Worm (Caenorhabditis elegans) whole organism, mixed stage, embryonic: Measurements from ENCODE around the gene C15H7.4.
A peak's percentile ranks its signal among the peaks of the same experiment; 100 is the strongest.
"Not testable (repeated sequence)": the region's sequence is repeated elsewhere in the genome, so short reads cannot be mapped to it uniquely, and the experiment has no call there.

Experiments used
- M03D4.4 ChIP-seq: sonication (generic microtip); optimal IDR thresholded peaks from 2 replicates; lab custom pipeline; 2017; ENCODE audit warnings: mild to moderate bottlenecking, missing genetic modification characterization, missing compliant biosample characterization
- bed-3 ChIP-seq: fragments of 200-800 bp; sonication (Bioruptor generic); optimal IDR thresholded peaks from 3 replicates; lab custom pipeline; 2018; ENCODE audit warnings: mild to moderate bottlenecking, missing genetic modification characterization, moderate library complexity, missing compliant biosample characterization
- ceh-39 ChIP-seq: fragments of 150-350 bp; optimal IDR thresholded peaks from 2 replicates; lab custom pipeline; 2014; ENCODE audit warnings: missing biosample characterization, missing genetic modification characterization
- ceh-83 ChIP-seq: fragments of 200-800 bp; sonication (Bioruptor generic); optimal IDR thresholded peaks from 2 replicates; lab custom pipeline; 2018; ENCODE audit warnings: mild to moderate bottlenecking, missing genetic modification characterization, missing compliant biosample characterization
- ces-1 ChIP-seq: fragments of 150-350 bp; optimal IDR thresholded peaks from 2 replicates; lab custom pipeline; 2014; ENCODE audit warnings: missing biosample characterization, missing genetic modification reagents, missing genetic modification characterization
- cnd-1 ChIP-seq: fragments of 200-800 bp; sonication (Bioruptor generic); optimal IDR thresholded peaks from 2 replicates; lab custom pipeline; 2018; ENCODE audit warnings: mild to moderate bottlenecking, missing genetic modification characterization, missing compliant biosample characterization
- drap-1 ChIP-seq: fragments of 200-800 bp; sonication (Bioruptor generic); optimal IDR thresholded peaks from 3 replicates; lab custom pipeline; 2018; ENCODE audit warnings: mild to moderate bottlenecking, missing genetic modification characterization, missing compliant biosample characterization
- elt-1 ChIP-seq: sonication (generic microtip); optimal IDR thresholded peaks from 2 replicates; lab custom pipeline; 2017; ENCODE audit warnings: missing genetic modification characterization, mild to moderate bottlenecking, missing compliant biosample characterization, antibody characterized with exemption, moderate library complexity, borderline replicate concordance; ENCODE audit not compliant: insufficient read depth
- elt-3 ChIP-seq: fragments of 150-350 bp; optimal IDR thresholded peaks from 2 replicates; lab custom pipeline; 2014; ENCODE audit warnings: missing biosample characterization, missing genetic modification characterization
- flh-1 ChIP-seq: fragments of 200-800 bp; sonication (Bioruptor generic); optimal IDR thresholded peaks from 2 replicates; lab custom pipeline; 2018; ENCODE audit warnings: mild to moderate bottlenecking, missing genetic modification characterization, moderate library complexity, missing compliant biosample characterization
- ham-2 ChIP-seq: fragments of 200-800 bp; sonication (Bioruptor generic); optimal IDR thresholded peaks from 2 replicates; lab custom pipeline; 2018; ENCODE audit warnings: mild to moderate bottlenecking, missing genetic modification characterization, missing compliant biosample characterization
- hlh-1 ChIP-seq: fragments of 150-350 bp; optimal IDR thresholded peaks from 2 replicates; lab custom pipeline; 2014; ENCODE audit warnings: missing biosample characterization, missing genetic modification reagents, missing genetic modification characterization
- lin-32 ChIP-seq: fragments of 200-800 bp; sonication (Bioruptor generic); optimal IDR thresholded peaks from 2 replicates; lab custom pipeline; 2018; ENCODE audit warnings: mild to moderate bottlenecking, missing genetic modification characterization, missing compliant biosample characterization
- lsy-2 ChIP-seq: fragments of 150-350 bp; optimal IDR thresholded peaks from 2 replicates; lab custom pipeline; 2014; ENCODE audit warnings: missing biosample characterization, missing genetic modification characterization
- mep-1 ChIP-seq: fragments of 150-350 bp; optimal IDR thresholded peaks from 2 replicates; lab custom pipeline; 2017; ENCODE audit warnings: missing biosample characterization, missing genetic modification reagents, missing genetic modification characterization, inconsistent platforms
- mls-2 ChIP-seq: sonication (generic microtip); optimal IDR thresholded peaks from 2 replicates; lab custom pipeline; 2016; ENCODE audit warnings: mild to moderate bottlenecking, missing genetic modification characterization, moderate library complexity, missing compliant biosample characterization
- nhr-12 ChIP-seq: fragments of 150-350 bp; optimal IDR thresholded peaks from 2 replicates; lab custom pipeline; 2014; ENCODE audit warnings: missing biosample characterization, missing genetic modification characterization
- nhr-2 ChIP-seq: fragments of 150-350 bp; optimal IDR thresholded peaks from 2 replicates; lab custom pipeline; 2014; ENCODE audit warnings: missing biosample characterization, missing genetic modification characterization
- nhr-237 ChIP-seq: fragments of 150-350 bp; optimal IDR thresholded peaks from 2 replicates; lab custom pipeline; 2014; ENCODE audit warnings: missing biosample characterization, missing genetic modification characterization
- nhr-28 ChIP-seq: fragments of 150-350 bp; optimal IDR thresholded peaks from 2 replicates; lab custom pipeline; 2014; ENCODE audit warnings: missing biosample characterization, missing genetic modification characterization
- nhr-76 ChIP-seq: sonication (generic microtip); optimal IDR thresholded peaks from 2 replicates; lab custom pipeline; 2017; ENCODE audit warnings: missing biosample characterization, missing genetic modification characterization
- sem-2 ChIP-seq: fragments of 200-800 bp; sonication (Bioruptor generic); optimal IDR thresholded peaks from 2 replicates; lab custom pipeline; 2018; ENCODE audit warnings: mild to moderate bottlenecking, missing genetic modification characterization, missing compliant biosample characterization
- sptf-1 ChIP-seq: sonication (generic microtip); optimal IDR thresholded peaks from 2 replicates; lab custom pipeline; 2017; ENCODE audit warnings: mild to moderate bottlenecking, missing genetic modification characterization, moderate library complexity, missing compliant biosample characterization
- tbx-8 ChIP-seq: fragments of 200-800 bp; sonication (Bioruptor generic); optimal IDR thresholded peaks from 2 replicates; lab custom pipeline; 2018; ENCODE audit warnings: mild to moderate bottlenecking, missing genetic modification characterization, moderate library complexity, missing compliant biosample characterization
- unc-120 ChIP-seq: sonication (generic microtip); optimal IDR thresholded peaks from 2 replicates; lab custom pipeline; 2017; ENCODE audit warnings: missing genetic modification characterization, missing compliant biosample characterization; ENCODE audit not compliant: poor library complexity, severe bottlenecking
- unc-39 ChIP-seq: fragments of 150-350 bp; optimal IDR thresholded peaks from 2 replicates; lab custom pipeline; 2014; ENCODE audit warnings: missing biosample characterization, missing genetic modification characterization
- unc-62 ChIP-seq: fragments of 150-350 bp; optimal IDR thresholded peaks from 2 replicates; lab custom pipeline; 2014; ENCODE audit warnings: missing biosample characterization, missing genetic modification reagents, missing genetic modification characterization
- zip-8 ChIP-seq: fragments of 150-350 bp; optimal IDR thresholded peaks from 2 replicates; lab custom pipeline; 2014; ENCODE audit warnings: missing biosample characterization, missing genetic modification characterization
- ztf-11 ChIP-seq: fragments of 150-350 bp; optimal IDR thresholded peaks from 2 replicates; lab custom pipeline; 2014; ENCODE audit warnings: missing biosample characterization, missing genetic modification characterization

The C15H7.4 gene

ce11 chrIII:9690044-9690443 lies 34.3 kb upstream of the C15H7.4 start, which contains the start of gene best-5:
Gene best-5, minus strand, starts transcription at chrIII:9690253.
- TF ChIP-seq M03D4.4 (tag; lab: Kevin White, UChicago) (no peak), nhr-76 (tag; lab: Kevin White, UChicago) (no peak), drap-1 (GFP tag; lab: Kevin White, UChicago) (no peak), flh-1 (GFP tag; lab: Kevin White, UChicago) (no peak), lin-32 (GFP tag; lab: Kevin White, UChicago) (no peak), nhr-12 (no peak), ceh-39 (tag; lab: Kevin White, UChicago) (no peak), tbx-8 (no peak), ztf-11 (tag; lab: Kevin White, UChicago) (no peak), ces-1 (GFP tag; lab: Kevin White, UChicago) (no peak), unc-120 (tag; lab: Kevin White, UChicago) (no peak), sem-2 (GFP tag; lab: Kevin White, UChicago) (no peak), mls-2 (tag; lab: Kevin White, UChicago) (no peak), mep-1 (no peak), unc-62 (GFP tag; lab: Kevin White, UChicago) (no peak), nhr-237 (tag; lab: Kevin White, UChicago) (no peak), bed-3 (no peak)

DNA sequence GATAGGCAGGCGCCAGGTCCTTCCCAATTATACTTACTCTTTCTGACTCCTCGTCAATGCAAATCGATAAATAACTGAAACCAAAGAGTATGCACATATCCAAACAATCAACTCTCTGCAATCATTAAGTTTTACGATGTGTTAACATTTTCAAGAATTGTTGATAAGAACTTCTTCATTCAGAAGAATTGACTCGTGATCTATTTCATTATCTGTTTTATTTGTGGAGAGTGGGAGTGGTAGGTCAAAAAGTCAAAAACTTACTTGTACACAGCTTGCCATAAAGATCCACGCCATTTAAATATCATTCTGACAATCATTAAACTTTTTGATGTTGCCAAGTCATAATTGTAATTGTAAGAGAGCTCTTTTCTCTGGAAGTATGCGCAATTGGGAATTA lies 33.7 kb upstream of the C15H7.4 start:
- no peak for TF ChIP-seq M03D4.4 (tag; lab: Kevin White, UChicago)
- no peak for TF ChIP-seq elt-1 (tag; lab: Kevin White, UChicago)
- no peak for TF ChIP-seq mls-2 (tag; lab: Kevin White, UChicago)

ce11 chrIII:9685959-9686358 lies 30.3 kb upstream of the C15H7.4 start, which contains the start of gene C07A9.10:
Gene C07A9.10, minus strand, starts transcription at chrIII:9686059.
- TF ChIP-seq cnd-1 (no peak), ceh-83 (GFP tag; lab: Kevin White, UChicago) (no peak), nhr-12 (no peak), ceh-39 (tag; lab: Kevin White, UChicago) (no peak), drap-1 (GFP tag; lab: Kevin White, UChicago) (no peak), ces-1 (GFP tag; lab: Kevin White, UChicago) (no peak), hlh-1 (no peak), elt-1 (tag; lab: Kevin White, UChicago) (no peak)

ce11 chrIII:9682729-9683128 lies 27.0 kb upstream of the C15H7.4 start, which contains the start of gene C07A9.5:
Gene C07A9.5, minus strand, starts transcription at chrIII:9682829.
- not testable (repeated sequence) for TF ChIP-seq ceh-39 (tag; lab: Kevin White, UChicago); nhr-2; mep-1

DNA sequence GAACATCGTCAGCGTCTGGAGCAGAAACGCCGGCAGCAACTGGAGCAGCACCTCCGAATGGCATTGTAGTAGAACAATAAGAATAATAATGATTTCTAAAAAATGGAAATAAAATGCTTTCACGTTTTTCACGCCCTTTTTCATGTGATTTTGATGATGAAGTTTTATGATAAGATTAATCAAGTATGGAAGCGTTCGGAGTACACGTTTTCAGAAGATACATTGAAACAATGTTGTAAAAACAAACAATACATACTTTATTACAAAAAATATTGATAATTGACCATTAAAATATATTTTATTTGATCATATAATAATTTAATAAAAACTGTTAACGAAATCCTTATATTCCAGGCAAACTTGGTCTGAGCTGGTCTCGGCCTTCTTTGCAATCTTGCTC lies 25.5 kb upstream of the C15H7.4 start, which contains the start of gene C07A9.13:
Gene C07A9.13 (minus strand): TSS at position 101 of the 400 bp plus-strand sequence.
- not testable (repeated sequence) for TF ChIP-seq ham-2 (GFP tag; lab: Kevin White, UChicago); ztf-11 (tag; lab: Kevin White, UChicago); elt-3 (tag; lab: Kevin White, UChicago)

DNA sequence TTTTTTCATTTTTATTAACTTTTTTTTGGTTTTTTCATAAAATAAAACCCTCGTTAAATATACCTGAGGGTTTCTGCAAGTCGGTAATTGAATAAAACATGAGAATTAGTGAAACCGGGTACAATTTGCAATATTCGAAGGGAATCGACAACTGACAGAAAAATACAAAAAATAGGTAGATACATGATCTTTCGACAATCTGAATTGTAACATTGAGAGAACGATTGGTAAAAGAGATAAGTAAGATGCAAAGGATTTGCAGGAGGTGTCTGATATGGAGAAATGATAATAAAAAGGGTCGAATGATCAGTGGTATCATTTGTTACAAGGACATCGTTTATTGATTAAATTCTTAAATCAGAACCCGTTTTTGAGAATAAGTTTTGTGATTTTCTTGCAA lies 23.1 kb upstream of the C15H7.4 start, which contains the start of gene ugt-60:
Gene ugt-60 (minus strand): TSS at position 233 of the 400 bp plus-strand sequence.
- TF ChIP-seq unc-39 (tag; lab: Kevin White, UChicago) = no peak
- peak; percentile 51 for TF ChIP-seq elt-1 (tag; lab: Kevin White, UChicago)
- TF ChIP-seq, all 35 proteins: peak for 1

- no peak for TF ChIP-seq bed-3
- no peak for TF ChIP-seq ces-1 (GFP tag; lab: Kevin White, UChicago)
- TF ChIP-seq unc-39 (tag; lab: Kevin White, UChicago) = no peak
- no peak for TF ChIP-seq unc-120 (tag; lab: Kevin White, UChicago)
- no peak for TF ChIP-seq lsy-2
- TF ChIP-seq nhr-2 = no peak
- TF ChIP-seq nhr-12 = no peak
- no peak for TF ChIP-seq unc-62 (GFP tag; lab: Kevin White, UChicago)
- no peak for TF ChIP-seq mls-2 (tag; lab: Kevin White, UChicago)
- no peak for TF ChIP-seq sem-2 (GFP tag; lab: Kevin White, UChicago)
- TF ChIP-seq nhr-28 (tag; lab: Kevin White, UChicago) = no peak
- TF ChIP-seq nhr-237 (tag; lab: Kevin White, UChicago) = no peak
- TF ChIP-seq elt-1 (tag; lab: Kevin White, UChicago) = no peak
- TF ChIP-seq zip-8 (tag; lab: Kevin White, UChicago) = no peak
- no peak for TF ChIP-seq lin-32 (GFP tag; lab: Kevin White, UChicago)
- no peak for TF ChIP-seq elt-3 (tag; lab: Kevin White, UChicago)
- no peak for TF ChIP-seq sptf-1
- no peak for TF ChIP-seq flh-1 (GFP tag; lab: Kevin White, UChicago)
- no peak for TF ChIP-seq hlh-1
Observed at ce11 chrIII:9669546-9669945, 13.8 kb upstream of the C15H7.4 start.
